Worm (Caenorhabditis elegans): ENCODE measurements around the gene R148.4.

Gene R148.4

DNA sequence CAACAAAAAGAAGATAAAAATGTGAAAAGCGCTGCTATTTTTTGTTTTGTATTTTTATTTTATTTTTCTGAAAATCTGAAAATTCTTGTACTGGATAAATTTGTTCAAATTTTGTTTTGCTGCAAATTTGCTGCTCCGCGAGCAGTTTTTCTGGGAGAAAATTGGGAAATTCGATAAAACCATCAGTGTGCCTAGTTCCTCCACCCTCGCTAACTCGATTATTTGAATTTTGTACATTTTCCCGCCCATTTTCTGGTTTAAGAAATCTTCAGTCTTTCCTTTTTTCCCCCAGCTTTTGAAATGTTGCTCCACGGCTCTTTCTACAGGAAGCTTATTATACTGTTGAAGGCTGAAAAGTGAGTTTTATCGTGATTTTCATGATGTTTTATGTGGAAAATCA, 19.8 kb downstream of the R148.4 start, which contains the start of gene R148.8:
TSS of gene R148.8 (plus strand) at position 301 of the 400 bp plus-strand sequence.
- TF ChIP-seq ama-1 (optimal IDR thresholded peaks at IDR 0.05), result no peak
- TF ChIP-seq dmd-4 (tag; optimal IDR thresholded peaks at IDR 0.05), result no peak
- no peak for TF ChIP-seq C34F6.9 (tag; optimal IDR thresholded peaks at IDR 0.05)
- TF ChIP-seq ztf-1 (GFP tag; conservative IDR thresholded peaks at IDR 0.05), result no peak
- TF ChIP-seq mdl-1 (tag; optimal IDR thresholded peaks at IDR 0.05), result no peak
- no peak for TF ChIP-seq nhr-21 (tag; optimal IDR thresholded peaks at IDR 0.05)
- no peak for TF ChIP-seq nhr-6 (tag; optimal IDR thresholded peaks at IDR 0.05)

DNA sequence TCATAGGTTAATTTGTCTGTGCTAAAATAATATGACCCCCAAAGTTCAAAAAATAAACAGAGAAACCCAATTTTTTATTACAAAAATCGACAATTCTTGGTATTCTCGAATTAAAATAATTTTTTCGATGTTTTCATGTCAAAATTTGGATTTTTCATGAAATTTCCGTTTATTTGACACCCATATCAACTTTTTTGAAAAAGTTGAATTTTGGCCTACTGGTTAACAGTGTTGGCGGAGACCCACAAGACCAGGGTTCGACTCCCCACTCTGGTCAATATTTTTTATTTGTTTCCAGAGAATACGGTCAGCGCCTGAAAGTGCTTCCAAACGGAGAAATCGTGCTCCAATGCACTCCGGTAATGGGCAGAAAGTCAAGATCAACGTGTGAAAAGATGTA, 20.3 kb downstream of the R148.4 start:
- TF ChIP-seq egl-27 (tag; optimal IDR thresholded peaks at IDR 0.05) (no peak), ama-1 (optimal IDR thresholded peaks at IDR 0.05) (no peak), F13H6.1 (tag; optimal IDR thresholded peaks at IDR 0.05) (no peak), fos-1 (tag; optimal IDR thresholded peaks at IDR 0.05) (no peak), C34F6.9 (tag; optimal IDR thresholded peaks at IDR 0.05) (no peak), sma-9 (GFP tag; optimal IDR thresholded peaks at IDR 0.05) (no peak), sma-9 (tag; optimal IDR thresholded peaks at IDR 0.05) (no peak), nhr-12 (tag; optimal IDR thresholded peaks at IDR 0.05) (no peak), nhr-11 (tag; optimal IDR thresholded peaks at IDR 0.05) (no peak), unc-62 (GFP tag; optimal IDR thresholded peaks at IDR 0.05) (no peak)

DNA sequence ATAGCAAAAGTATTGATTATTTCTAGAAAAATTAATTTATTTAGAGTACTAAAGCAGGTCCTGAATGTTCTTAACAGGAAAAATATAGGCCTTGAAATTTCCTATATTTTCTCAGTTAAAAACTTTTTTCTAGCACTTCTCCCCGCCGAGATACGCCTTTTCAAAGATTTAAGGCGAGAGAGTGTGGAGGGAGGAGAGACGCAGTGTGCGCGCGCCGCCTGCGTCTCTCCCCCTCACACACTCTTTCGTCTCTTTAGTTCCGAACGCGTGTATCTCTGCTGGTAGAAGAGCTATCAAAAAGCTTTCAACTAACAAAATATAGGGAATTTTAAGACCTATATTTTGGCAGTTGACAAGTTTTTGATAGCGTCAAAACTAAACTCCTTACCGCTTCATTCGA, 26.5 kb downstream of the R148.4 start:
- no peak for TF ChIP-seq mbf-1 (tag; optimal IDR thresholded peaks at IDR 0.05)
- no peak for TF ChIP-seq nhr-77 (tag; optimal IDR thresholded peaks at IDR 0.05)
- TF ChIP-seq ZK546.5 (tag; optimal IDR thresholded peaks at IDR 0.05), result no peak
- TF ChIP-seq C34F6.9 (tag; optimal IDR thresholded peaks at IDR 0.05), result no peak
- no peak for TF ChIP-seq ceh-16 (tag; optimal IDR thresholded peaks at IDR 0.05)
- TF ChIP-seq lsy-2 (tag; optimal IDR thresholded peaks at IDR 0.05), result no peak
- TF ChIP-seq egl-27 (tag; optimal IDR thresholded peaks at IDR 0.05), result no peak
- no peak for TF ChIP-seq nhr-10 (tag; optimal IDR thresholded peaks at IDR 0.05)
- no peak for TF ChIP-seq fos-1 (tag; optimal IDR thresholded peaks at IDR 0.05)
- no peak for TF ChIP-seq blmp-1 (tag; optimal IDR thresholded peaks at IDR 0.05; ENCODE audit: insufficient read depth)
- no peak for TF ChIP-seq F13H6.1 (tag; optimal IDR thresholded peaks at IDR 0.05)
- TF ChIP-seq mab-5 (tag; optimal IDR thresholded peaks at IDR 0.05), result no peak
- TF ChIP-seq snpc-4 (tag; optimal IDR thresholded peaks at IDR 0.05), result no peak

DNA sequence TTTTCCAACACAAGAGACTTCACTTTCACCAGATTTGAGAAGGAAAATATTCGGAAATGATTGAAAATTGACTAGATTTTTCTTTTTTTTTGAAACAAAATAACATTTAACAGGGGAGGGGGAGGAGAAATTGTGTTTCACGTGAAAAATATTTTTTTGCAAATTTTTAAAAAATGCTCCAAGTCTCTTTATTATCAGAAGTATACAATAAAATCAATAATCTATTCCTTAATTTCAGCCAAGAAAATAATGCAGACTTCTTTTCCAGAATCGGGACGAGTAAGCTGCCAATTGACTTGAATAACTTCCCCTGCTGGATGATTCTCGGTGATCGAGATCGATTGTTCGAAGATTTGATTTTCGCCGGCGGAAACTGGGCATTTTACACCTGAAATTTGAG, 26.9 kb downstream of the R148.4 start, which contains the start of gene R148.7:
TSS of gene R148.7 (minus strand) at position 101 of the 400 bp plus-strand sequence.
- TF ChIP-seq mdl-1 (tag; optimal IDR thresholded peaks at IDR 0.05) (no peak), blmp-1 (tag; optimal IDR thresholded peaks at IDR 0.05; ENCODE audit: insufficient read depth) (no peak), nhr-129 (tag; optimal IDR thresholded peaks at IDR 0.05) (no peak), fos-1 (tag; optimal IDR thresholded peaks at IDR 0.05) (no peak), sma-9 (GFP tag; optimal IDR thresholded peaks at IDR 0.05) (no peak), sma-9 (tag; optimal IDR thresholded peaks at IDR 0.05) (no peak), unc-62 (GFP tag; optimal IDR thresholded peaks at IDR 0.05) (no peak), nhr-21 (tag; optimal IDR thresholded peaks at IDR 0.05) (no peak)

DNA sequence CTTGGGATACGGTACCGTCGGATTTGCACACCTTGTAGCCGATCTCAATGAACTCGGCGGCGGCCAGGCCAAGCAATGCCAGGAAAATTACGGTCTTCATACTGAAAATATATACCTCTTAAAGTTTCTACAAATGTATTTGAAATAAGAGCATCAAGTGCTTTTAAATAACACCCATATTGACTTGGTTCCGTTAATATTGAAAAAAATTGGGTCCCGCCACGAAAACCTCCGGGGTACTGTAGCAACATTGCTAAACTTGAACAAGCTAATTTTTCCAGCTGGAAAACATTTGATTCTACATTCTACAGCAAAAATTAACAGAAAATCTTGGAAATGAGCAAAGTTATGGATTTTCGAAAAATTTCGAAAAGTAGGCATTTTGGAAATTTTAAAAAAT, 28.0 kb downstream of the R148.4 start, which contains the start of gene heh-1:
TSS of gene heh-1 (minus strand) at position 101 of the 400 bp plus-strand sequence.
- TF ChIP-seq R02D3.7 (tag; optimal IDR thresholded peaks at IDR 0.05) (no peak), C34F6.9 (tag; optimal IDR thresholded peaks at IDR 0.05) (no peak), egl-27 (tag; optimal IDR thresholded peaks at IDR 0.05) (no peak), F13H6.1 (tag; optimal IDR thresholded peaks at IDR 0.05) (no peak), snpc-4 (tag; optimal IDR thresholded peaks at IDR 0.05) (no peak), dmd-4 (tag; optimal IDR thresholded peaks at IDR 0.05) (no peak)

DNA sequence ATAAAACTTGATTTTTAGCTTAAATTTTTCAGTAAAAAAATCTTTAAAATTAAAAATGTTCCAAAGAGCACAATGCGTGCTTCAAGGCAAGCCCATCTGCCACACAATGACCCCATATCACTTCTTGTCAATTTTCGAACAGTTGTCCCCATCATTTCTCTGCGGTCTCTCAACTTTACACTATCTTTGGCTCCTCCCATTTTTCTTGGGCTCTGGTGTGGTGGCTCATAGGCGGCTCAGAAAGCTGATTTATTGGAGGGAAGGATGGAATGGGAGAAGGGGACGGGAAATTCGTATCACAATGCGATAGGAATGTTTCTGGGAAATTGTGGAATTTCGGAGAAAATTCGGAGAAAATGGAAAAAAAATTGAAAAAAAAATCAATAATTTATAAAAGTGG, 29.2 kb downstream of the R148.4 start:
- TF ChIP-seq mab-5 (tag; optimal IDR thresholded peaks at IDR 0.05) (peak; percentile 18), mdl-1 (tag; optimal IDR thresholded peaks at IDR 0.05) (no peak), nhr-25 (tag; optimal IDR thresholded peaks at IDR 0.05) (no peak), aly-2 (tag; optimal IDR thresholded peaks at IDR 0.05) (no peak), nhr-21 (tag; optimal IDR thresholded peaks at IDR 0.05) (no peak), lsy-2 (tag; optimal IDR thresholded peaks at IDR 0.05) (peak in 1 of 2 experiments; percentile 16), nhr-129 (tag; optimal IDR thresholded peaks at IDR 0.05) (peak; percentile 43), nhr-237 (tag; optimal IDR thresholded peaks at IDR 0.05) (no peak), zag-1 (tag; optimal IDR thresholded peaks at IDR 0.05) (no peak), mbf-1 (tag; optimal IDR thresholded peaks at IDR 0.05) (no peak), ama-1 (optimal IDR thresholded peaks at IDR 0.05) (no peak), R02D3.7 (tag; optimal IDR thresholded peaks at IDR 0.05) (no peak), F13H6.1 (tag; optimal IDR thresholded peaks at IDR 0.05) (peak; percentile 13), ztf-4 (tag; optimal IDR thresholded peaks at IDR 0.05) (no peak), nhr-12 (tag; optimal IDR thresholded peaks at IDR 0.05) (no peak), crh-2 (tag; optimal IDR thresholded peaks at IDR 0.05) (no peak)
